Worm (Caenorhabditis elegans) whole organism, L3 larva: Measurements from ENCODE around the gene W02D7.4.

Experiments
- ama-1 ChIP-seq: fragments of 150-350 bp; optimal IDR thresholded peaks from 2 replicates; lab custom pipeline; 2018
- ceh-16 ChIP-seq: sonication (generic microtip); optimal IDR thresholded peaks from 2 replicates; lab custom pipeline; 2017; ENCODE audit warnings: missing biosample characterization, missing genetic modification characterization
- egl-5 ChIP-seq: fragments of 150-350 bp; optimal IDR thresholded peaks from 2 replicates; lab custom pipeline; 2017; ENCODE audit warnings: missing biosample characterization, missing genetic modification reagents, missing genetic modification characterization, inconsistent platforms
- pha-4 ChIP-seq: fragments of 150-350 bp; optimal IDR thresholded peaks from 2 replicates; lab custom pipeline; 2014; ENCODE audit warnings: missing biosample characterization, missing genetic modification reagents, missing genetic modification characterization
- ztf-11 ChIP-seq: fragments of 150-350 bp; optimal IDR thresholded peaks from 2 replicates; lab custom pipeline; 2014; ENCODE audit warnings: missing biosample characterization, missing genetic modification characterization
- ztf-4 ChIP-seq: fragments of 150-350 bp; optimal IDR thresholded peaks from 2 replicates; lab custom pipeline; 2014; ENCODE audit warnings: missing biosample characterization, missing genetic modification characterization

DNA sequence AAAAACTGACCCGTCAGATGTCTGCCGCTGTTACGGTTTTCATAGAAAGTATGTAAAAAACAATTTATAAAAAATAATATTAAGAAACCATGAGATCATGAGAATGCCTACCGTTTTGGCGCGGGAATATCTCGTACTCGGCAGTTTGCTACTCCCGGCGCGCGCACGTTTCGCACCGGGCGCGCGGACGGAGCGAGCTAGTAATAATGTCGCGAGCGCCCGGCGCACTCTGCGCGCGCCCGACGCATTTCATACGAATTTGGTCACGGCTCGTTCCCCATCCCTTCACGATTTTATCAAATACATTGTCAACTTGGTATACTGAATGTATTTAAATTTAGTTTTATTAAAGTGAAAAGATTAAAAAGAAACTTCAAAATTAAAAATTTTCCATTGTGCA lies 28.5 kb upstream of the W02D7.4 start:
- no peak for TF ChIP-seq ztf-11 (tag; lab: Kevin White, UChicago)
- no peak for TF ChIP-seq pha-4 (tag; lab: Kevin White, UChicago)
- no peak for TF ChIP-seq egl-5 (tag; lab: Kevin White, UChicago)
- TF ChIP-seq ztf-4 (tag; lab: Kevin White, UChicago): no peak
- no peak for TF ChIP-seq ama-1 (lab: Kevin White, UChicago)
- no peak for TF ChIP-seq ceh-16
